Worm (Caenorhabditis elegans): Measurements from ENCODE around the gene F57C2.5.

F57C2.5 gene

ce11 chrII:14540551-14540950, 12.5 kb upstream of the F57C2.5 start:
- peak; percentile 12 for TF ChIP-seq elt-2 (tag; optimal IDR thresholded peaks at IDR 0.05)
- no peak for TF ChIP-seq egl-27 (tag; optimal IDR thresholded peaks at IDR 0.05)

- TF ChIP-seq efl-1 (optimal IDR thresholded peaks at IDR 0.05) (no peak), efl-1 (GFP tag; optimal IDR thresholded peaks at IDR 0.05 in 1 of 2) (peak in 1 of 2 experiments; percentile 51), ces-1 (GFP tag; optimal IDR thresholded peaks at IDR 0.05) (no peak)
Measured at ce11 chrII:14537728-14538127, 9.7 kb upstream of the F57C2.5 start, which contains the start of the genes clec-147 and C04H5.7. TSS of gene clec-147 (minus strand) at chrII:14537828. TSS of gene C04H5.7 (plus strand) at chrII:14537946.

ce11 chrII:14534000-14534399, 6.0 kb upstream of the F57C2.5 start, which contains the start of gene C04H5.1:
TSS of gene C04H5.1 (plus strand) at chrII:14534300.
- TF ChIP-seq fkh-8 (tag; optimal IDR thresholded peaks at IDR 0.05): no peak
- no peak for TF ChIP-seq vab-15 (tag; optimal IDR thresholded peaks at IDR 0.05)
- no peak for TF ChIP-seq dsc-1 (tag; optimal IDR thresholded peaks at IDR 0.05)
- TF ChIP-seq isw-1 (GFP tag; IDR thresholded peaks at IDR 0.05): no peak
- no peak for TF ChIP-seq nhr-77 (tag; optimal IDR thresholded peaks at IDR 0.05)
- no peak for TF ChIP-seq sup-37 (GFP tag; optimal IDR thresholded peaks at IDR 0.05)
- TF ChIP-seq ceh-82 (tag; optimal IDR thresholded peaks at IDR 0.05): no peak

ce11 chrII:14527104-14527503, 935 bp downstream of the F57C2.5 start:
- no peak for TF ChIP-seq C34B4.2 (tag; optimal IDR thresholded peaks at IDR 0.05)
- no peak for TF ChIP-seq isw-1 (GFP tag; IDR thresholded peaks at IDR 0.05)
- TF ChIP-seq ceh-82 (tag; optimal IDR thresholded peaks at IDR 0.05): no peak
- no peak for TF ChIP-seq zip-4 (GFP tag; optimal IDR thresholded peaks at IDR 0.05)
- no peak for TF ChIP-seq C16A3.4 (tag; optimal IDR thresholded peaks at IDR 0.05)
- no peak for TF ChIP-seq efl-1 (optimal IDR thresholded peaks at IDR 0.05)
- peak in 1 of 2 experiments; percentile 57 for TF ChIP-seq efl-1 (GFP tag; optimal IDR thresholded peaks at IDR 0.05 in 1 of 2)
- no peak for TF ChIP-seq tbx-2 (tag; optimal IDR thresholded peaks at IDR 0.05)

- TF ChIP-seq nhr-20 (tag; optimal IDR thresholded peaks at IDR 0.05): no peak
- TF ChIP-seq tbx-2 (tag; optimal IDR thresholded peaks at IDR 0.05): no peak
- no peak for TF ChIP-seq nhr-84 (tag; optimal IDR thresholded peaks at IDR 0.05)
Measured at ce11 chrII:14525013-14525412, 3.0 kb downstream of the F57C2.5 start, which contains the start of gene F57C2.4. TSS of gene F57C2.4 (plus strand) at chrII:14525313.

ce11 chrII:14523645-14524223, 4.3 kb downstream of the F57C2.5 start, which contains the start of gene pot-2:
TSS of gene pot-2 (plus strand) at chrII:14524173.
- no peak for TF ChIP-seq F16B12.6 (tag; optimal IDR thresholded peaks at IDR 0.05)
- TF ChIP-seq lin-14 (GFP tag; optimal IDR thresholded peaks at IDR 0.05): no peak
- TF ChIP-seq unc-86 (tag; optimal IDR thresholded peaks at IDR 0.05): no peak

- no peak for TF ChIP-seq ets-5 (GFP tag; IDR thresholded peaks at IDR 0.05)
- no peak for TF ChIP-seq nhr-47 (tag; optimal IDR thresholded peaks at IDR 0.05)
- TF ChIP-seq hlh-17 (GFP tag; optimal IDR thresholded peaks at IDR 0.05; ENCODE audit: borderline replicate concordance): no peak
- TF ChIP-seq nhr-12 (tag; optimal IDR thresholded peaks at IDR 0.05): no peak
- no peak for TF ChIP-seq unc-130 (tag; optimal IDR thresholded peaks at IDR 0.05)
- no peak for TF ChIP-seq nhr-237 (tag; optimal IDR thresholded peaks at IDR 0.05)
- TF ChIP-seq unc-86 (tag; optimal IDR thresholded peaks at IDR 0.05): no peak
- TF ChIP-seq ceh-8 (GFP tag; optimal IDR thresholded peaks at IDR 0.05): no peak
- TF ChIP-seq hlh-4 (tag; optimal IDR thresholded peaks at IDR 0.05): no peak
- TF ChIP-seq zip-4 (GFP tag; optimal IDR thresholded peaks at IDR 0.05): no peak
- TF ChIP-seq Y116A8C.19 (tag; optimal IDR thresholded peaks at IDR 0.05; ENCODE audit: borderline replicate concordance): no peak
Measured at ce11 chrII:14523070-14523572, 4.9 kb downstream of the F57C2.5 start, which contains the start of gene btb-20. TSS of gene btb-20 (minus strand) at chrII:14523522.

All from whole organism, L1 larva.